Worm (Caenorhabditis elegans) whole organism, early embryonic: ENCODE measurements around the gene C31H1.5.

Experiments
- F13C5.2 ChIP-seq: sonication (generic microtip); optimal IDR thresholded peaks from 2 replicates; lab custom pipeline; 2017; ENCODE audit warnings: mild to moderate bottlenecking, missing genetic modification characterization, inconsistent platforms, missing compliant biosample characterization
- pes-1 ChIP-seq: fragments of 200-800 bp; sonication (Bioruptor generic); IDR thresholded peaks from 2 replicates; pipeline ENCODE4 v1.3.6; 2022; ENCODE audit warnings: missing genetic modification reagents, missing genetic modification characterization, missing compliant biosample characterization
- tbx-11 ChIP-seq: fragments of 200-800 bp; sonication (Bioruptor generic); IDR thresholded peaks from 2 replicates; pipeline ENCODE4 v1.3.6; 2022; ENCODE audit warnings: missing genetic modification characterization, missing compliant biosample characterization
- tra-4 ChIP-seq: sonication (generic microtip); optimal IDR thresholded peaks from 2 replicates; lab custom pipeline; 2017; ENCODE audit warnings: missing genetic modification characterization, missing compliant biosample characterization

DNA sequence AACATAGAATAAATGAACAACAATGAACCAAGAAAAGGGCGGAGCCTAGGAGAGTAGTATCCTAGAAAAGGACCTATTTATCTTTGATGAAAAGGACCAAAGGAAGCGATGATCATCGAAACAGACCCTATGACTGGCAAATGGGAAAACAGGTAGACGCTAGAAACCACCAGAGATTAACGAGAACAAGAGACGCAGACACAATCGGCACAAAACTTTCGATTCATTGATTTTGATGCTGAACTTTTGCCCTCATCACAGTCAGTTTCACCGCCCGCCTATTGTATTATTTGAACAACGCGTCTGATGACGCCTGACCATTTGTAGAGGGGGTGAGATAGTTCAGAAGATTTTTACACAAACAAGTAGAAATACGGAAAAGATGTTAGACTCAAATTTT is 30.9 kb downstream of the C31H1.5 start:
- TF ChIP-seq F13C5.2 (tag; lab: Kevin White, UChicago): no peak
- TF ChIP-seq tra-4 (tag; lab: Kevin White, UChicago): no peak
- TF ChIP-seq tbx-11 (GFP tag; lab: Robert Waterston, UW): no peak
- TF ChIP-seq pes-1 (GFP tag; lab: Robert Waterston, UW): no peak
